Worm (Caenorhabditis elegans) whole organism, L3 larva: Measurements from ENCODE around the gene selt-1.1.

Experiments
- R02D3.7 ChIP-seq: fragments of 150-350 bp; optimal IDR thresholded peaks from 2 replicates; lab custom pipeline; 2014; ENCODE audit warnings: missing biosample characterization, missing genetic modification characterization
- ZK546.5 ChIP-seq: sonication (generic microtip); optimal IDR thresholded peaks from 2 replicates; lab custom pipeline; 2017; ENCODE audit warnings: missing biosample characterization, missing genetic modification characterization
- ama-1 ChIP-seq: fragments of 150-350 bp; optimal IDR thresholded peaks from 2 replicates; lab custom pipeline; 2018
- ceh-16 ChIP-seq: sonication (generic microtip); optimal IDR thresholded peaks from 2 replicates; lab custom pipeline; 2017; ENCODE audit warnings: missing biosample characterization, missing genetic modification characterization
- ceh-28 ChIP-seq: fragments of 150-350 bp; optimal IDR thresholded peaks from 2 replicates; lab custom pipeline; 2014; ENCODE audit warnings: missing biosample characterization, missing genetic modification reagents, missing genetic modification characterization
- ceh-82 ChIP-seq: fragments of 150-350 bp; optimal IDR thresholded peaks from 2 replicates; lab custom pipeline; 2014; ENCODE audit warnings: missing biosample characterization, missing genetic modification characterization
- ceh-9 ChIP-seq: sonication (generic microtip); optimal IDR thresholded peaks from 2 replicates; lab custom pipeline; 2018; ENCODE audit warnings: missing biosample characterization, missing genetic modification characterization
- daf-12 ChIP-seq: fragments of 150-350 bp; optimal IDR thresholded peaks from 2 replicates; lab custom pipeline; 2014; ENCODE audit warnings: missing biosample characterization, missing genetic modification reagents, missing genetic modification characterization
- egl-27 ChIP-seq: sonication (generic microtip); optimal IDR thresholded peaks from 4 replicates; lab custom pipeline; 2017; ENCODE audit warnings: missing biosample characterization, missing genetic modification reagents, missing genetic modification characterization
- egl-5 ChIP-seq: fragments of 150-350 bp; optimal IDR thresholded peaks from 2 replicates; lab custom pipeline; 2017; ENCODE audit warnings: missing biosample characterization, missing genetic modification reagents, missing genetic modification characterization, inconsistent platforms
- elt-2 ChIP-seq: sonication (generic microtip); optimal IDR thresholded peaks from 2 replicates; lab custom pipeline; 2016; ENCODE audit warnings: missing genetic modification reagents, mild to moderate bottlenecking, missing genetic modification characterization, missing compliant biosample characterization
- eor-1 ChIP-seq, 2 experiments: fragments of 150-350 bp; optimal IDR thresholded peaks; 2 replicates each; lab custom pipeline; 2014 to 2018; ENCODE audit warnings: missing biosample characterization in 2 of 2, missing genetic modification characterization in 2 of 2
- fkh-10 ChIP-seq: sonication (generic microtip); optimal IDR thresholded peaks from 2 replicates; lab custom pipeline; 2017; ENCODE audit warnings: missing biosample characterization, missing genetic modification reagents, missing genetic modification characterization
- fkh-2 ChIP-seq: fragments of 150-350 bp; optimal IDR thresholded peaks from 2 replicates; lab custom pipeline; 2014; ENCODE audit warnings: missing biosample characterization, missing genetic modification reagents, missing genetic modification characterization
- fos-1 ChIP-seq: fragments of 150-350 bp; optimal IDR thresholded peaks from 2 replicates; lab custom pipeline; 2014; ENCODE audit warnings: missing biosample characterization, missing genetic modification characterization
- hmg-11 ChIP-seq: sonication (generic microtip); optimal IDR thresholded peaks from 2 replicates; lab custom pipeline; 2016; ENCODE audit warnings: missing genetic modification characterization, missing compliant biosample characterization
- jun-1 ChIP-seq: fragments of 150-350 bp; optimal IDR thresholded peaks from 2 replicates; lab custom pipeline; 2014; ENCODE audit warnings: missing biosample characterization, missing genetic modification reagents, missing genetic modification characterization
- lin-15B ChIP-seq: fragments of 150-350 bp; optimal IDR thresholded peaks from 2 replicates; lab custom pipeline; 2014; ENCODE audit warnings: missing biosample characterization, missing genetic modification characterization
- lin-39 ChIP-seq: fragments of 150-350 bp; optimal IDR thresholded peaks from 2 replicates; lab custom pipeline; 2018; ENCODE audit warnings: missing biosample characterization, missing genetic modification reagents, missing genetic modification characterization
- lsy-12 ChIP-seq: sonication (generic microtip); optimal IDR thresholded peaks from 2 replicates; lab custom pipeline; 2016; ENCODE audit warnings: mild to moderate bottlenecking, missing genetic modification characterization, missing compliant biosample characterization
- mdl-1 ChIP-seq: fragments of 150-350 bp; optimal IDR thresholded peaks from 2 replicates; lab custom pipeline; 2014; ENCODE audit warnings: missing biosample characterization, missing genetic modification characterization
- mml-1 ChIP-seq: fragments of 150-350 bp; sonication (generic microtip); optimal IDR thresholded peaks from 3 replicates; lab custom pipeline; 2014; ENCODE audit warnings: missing biosample characterization, missing genetic modification characterization
- nfya-1 ChIP-seq: sonication (generic microtip); optimal IDR thresholded peaks from 2 replicates; lab custom pipeline; 2017; ENCODE audit warnings: missing genetic modification characterization, mild to moderate bottlenecking, missing compliant biosample characterization, antibody characterized with exemption, moderate library complexity; ENCODE audit not compliant: insufficient read depth
- nhr-11 ChIP-seq: fragments of 150-350 bp; optimal IDR thresholded peaks from 2 replicates; lab custom pipeline; 2014; ENCODE audit warnings: missing biosample characterization, missing genetic modification characterization
- nhr-12 ChIP-seq: fragments of 150-350 bp; optimal IDR thresholded peaks from 2 replicates; lab custom pipeline; 2014; ENCODE audit warnings: missing biosample characterization, missing genetic modification characterization
- nhr-237 ChIP-seq: fragments of 150-350 bp; optimal IDR thresholded peaks from 2 replicates; lab custom pipeline; 2014; ENCODE audit warnings: missing biosample characterization, missing genetic modification characterization
- nhr-43 ChIP-seq: sonication (generic microtip); optimal IDR thresholded peaks from 2 replicates; lab custom pipeline; 2016; ENCODE audit warnings: mild to moderate bottlenecking, missing genetic modification characterization, missing compliant biosample characterization; ENCODE audit not compliant: poor library complexity, severe bottlenecking
- pha-4 ChIP-seq: fragments of 150-350 bp; optimal IDR thresholded peaks from 2 replicates; lab custom pipeline; 2014; ENCODE audit warnings: missing biosample characterization, missing genetic modification reagents, missing genetic modification characterization
- pqm-1 ChIP-seq: fragments of 150-350 bp; optimal IDR thresholded peaks from 2 replicates; lab custom pipeline; 2017; ENCODE audit warnings: missing biosample characterization, missing genetic modification characterization, inconsistent platforms
- sea-2 ChIP-seq: fragments of 150-350 bp; sonication (generic microtip); optimal IDR thresholded peaks from 4 replicates; lab custom pipeline; 2014; ENCODE audit warnings: missing biosample characterization, missing genetic modification reagents, missing genetic modification characterization
- skn-1 ChIP-seq: fragments of 150-350 bp; optimal IDR thresholded peaks from 2 replicates; lab custom pipeline; 2014; ENCODE audit warnings: missing biosample characterization, missing genetic modification characterization
- snpc-4 ChIP-seq: fragments of 150-350 bp; optimal IDR thresholded peaks from 2 replicates; lab custom pipeline; 2014; ENCODE audit warnings: missing biosample characterization, missing genetic modification characterization
- tbx-2 ChIP-seq: sonication (generic microtip); optimal IDR thresholded peaks from 2 replicates; lab custom pipeline; 2016; ENCODE audit warnings: mild to moderate bottlenecking, missing genetic modification characterization, missing compliant biosample characterization
- unc-39 ChIP-seq: sonication (generic microtip); optimal IDR thresholded peaks from 4 replicates; lab custom pipeline; 2017; ENCODE audit warnings: missing biosample characterization, missing genetic modification characterization
- ztf-11 ChIP-seq: fragments of 150-350 bp; optimal IDR thresholded peaks from 2 replicates; lab custom pipeline; 2014; ENCODE audit warnings: missing biosample characterization, missing genetic modification characterization
- ztf-4 ChIP-seq: fragments of 150-350 bp; optimal IDR thresholded peaks from 2 replicates; lab custom pipeline; 2014; ENCODE audit warnings: missing biosample characterization, missing genetic modification characterization

The selt-1.1 gene

DNA sequence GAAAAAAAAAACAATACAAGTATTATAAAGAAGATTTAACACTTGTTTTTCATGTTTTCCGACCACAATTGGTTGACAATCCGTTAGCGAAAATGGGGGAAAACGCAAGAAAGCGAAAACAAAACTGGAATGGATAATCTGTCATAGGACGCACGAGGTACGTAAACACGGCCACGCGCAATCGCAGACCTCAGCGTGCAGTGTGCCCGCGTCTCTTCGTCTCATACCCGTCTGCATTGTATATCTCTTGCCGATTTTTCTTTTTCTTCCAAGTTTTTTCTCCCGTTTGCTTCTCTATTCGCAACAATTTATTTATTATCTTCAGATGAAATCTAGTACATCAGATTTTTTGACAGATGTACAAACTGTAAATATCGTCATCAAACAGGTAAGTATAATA lies 17.4 kb upstream of the selt-1.1 start, which contains the start of gene trpp-9 (continued):
- TF ChIP-seq lsy-12 (tag; lab: Kevin White, UChicago), result no peak
- no peak for TF ChIP-seq pqm-1
- TF ChIP-seq pha-4 (tag; lab: Kevin White, UChicago), result no peak
- no peak for TF ChIP-seq nhr-237 (tag; lab: Kevin White, UChicago)
- no peak for TF ChIP-seq fkh-2 (tag; lab: Kevin White, UChicago)
- TF ChIP-seq ceh-82 (tag; lab: Kevin White, UChicago), result no peak
- no peak for TF ChIP-seq ceh-28 (tag; lab: Kevin White, UChicago)
- no peak for TF ChIP-seq ama-1 (lab: Kevin White, UChicago)
- TF ChIP-seq ztf-4 (tag; lab: Kevin White, UChicago), result no peak
- TF ChIP-seq, all 47 proteins: peak for 11

DNA sequence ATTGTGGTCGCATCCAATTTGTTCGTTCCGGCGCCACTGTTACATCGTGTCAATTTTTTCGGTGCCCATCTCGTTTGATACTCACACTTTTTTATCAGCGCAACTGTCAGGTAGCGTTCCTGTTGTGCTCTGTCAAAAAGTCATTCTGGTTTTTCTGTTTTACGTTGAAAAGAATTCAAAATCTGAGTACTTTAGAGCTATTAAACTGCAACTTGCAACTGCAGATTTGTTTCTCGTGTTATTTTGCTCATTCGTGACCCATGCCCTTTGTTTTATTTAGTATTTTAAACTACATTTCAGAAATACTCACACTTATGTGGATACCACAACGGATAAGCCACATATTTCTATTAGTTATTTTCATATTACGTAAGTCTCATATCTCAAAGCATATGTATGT lies 14.3 kb upstream of the selt-1.1 start, which contains the start of gene lev-8:
Gene lev-8, plus strand, starts transcription at position 301 of the 400 bp plus-strand sequence.
- no peak for TF ChIP-seq fos-1 (tag; lab: Kevin White, UChicago)
- no peak for TF ChIP-seq fkh-2 (tag; lab: Kevin White, UChicago)
- no peak for TF ChIP-seq nhr-43 (tag; lab: Kevin White, UChicago)
- no peak for TF ChIP-seq hmg-11 (tag; lab: Kevin White, UChicago)
- no peak for TF ChIP-seq R02D3.7 (tag; lab: Kevin White, UChicago)
- TF ChIP-seq daf-12 (tag; lab: Kevin White, UChicago), result no peak
- TF ChIP-seq fkh-10 (GFP tag; lab: Kevin White, UChicago), result no peak
- no peak for TF ChIP-seq ztf-11 (tag; lab: Kevin White, UChicago)
- TF ChIP-seq skn-1 (tag; lab: Kevin White, UChicago), result no peak
- no peak for TF ChIP-seq nfya-1 (tag; lab: Kevin White, UChicago)
- no peak for TF ChIP-seq ztf-4 (tag; lab: Kevin White, UChicago)
- TF ChIP-seq lin-39 (tag; lab: Kevin White, UChicago), result no peak
- no peak for TF ChIP-seq ceh-82 (tag; lab: Kevin White, UChicago)
- TF ChIP-seq sea-2 (GFP tag; lab: Kevin White, UChicago), result no peak
- no peak for TF ChIP-seq egl-27 (tag; lab: Kevin White, UChicago)
- TF ChIP-seq, all 47 proteins: peak for 0

DNA sequence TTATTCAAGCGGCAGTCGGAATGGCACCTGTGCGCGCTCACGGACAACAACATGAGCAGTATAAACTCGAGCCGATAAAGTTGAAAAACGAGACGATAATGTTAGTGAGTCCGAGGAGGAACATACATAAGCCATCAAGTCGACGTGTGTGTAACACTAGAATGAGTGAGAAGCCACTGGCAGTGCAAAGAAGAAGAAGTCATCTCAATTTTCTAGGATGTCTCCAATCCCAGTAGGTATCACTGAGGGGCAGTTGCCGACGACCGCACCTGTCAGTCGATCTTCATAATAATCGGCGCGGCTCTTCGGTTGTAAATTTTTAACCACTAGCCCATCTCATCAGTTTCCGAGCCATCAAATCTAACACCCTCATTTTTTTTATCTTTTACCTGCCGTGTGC lies 13.8 kb upstream of the selt-1.1 start:
- TF ChIP-seq lin-15B (tag; lab: Kevin White, UChicago) (no peak), mml-1 (tag; lab: Kevin White, UChicago) (no peak), ama-1 (lab: Kevin White, UChicago) (peak; percentile 31)

DNA sequence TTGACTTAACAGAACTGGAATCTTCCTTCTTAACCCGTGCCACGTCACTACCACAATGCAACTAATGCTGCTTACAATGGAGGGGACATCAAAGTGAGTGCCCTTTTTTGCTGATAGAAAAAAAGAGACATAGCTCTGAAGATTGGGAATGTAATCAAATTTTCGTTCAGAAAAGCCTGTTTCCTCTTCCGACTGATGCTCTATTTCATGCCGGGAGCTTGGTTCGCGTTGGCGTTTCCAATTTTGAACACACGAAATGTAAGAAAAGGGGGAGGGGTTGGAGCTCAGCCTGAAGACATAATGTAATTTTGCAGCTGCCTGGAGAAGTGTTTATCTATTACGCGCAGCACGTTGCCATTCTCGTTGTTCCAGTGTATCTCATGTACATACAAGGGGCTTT lies 11.9 kb upstream of the selt-1.1 start:
- TF ChIP-seq egl-5 (no peak), ceh-16 (no peak), fkh-10 (GFP tag; lab: Kevin White, UChicago) (peak; percentile 70), nhr-12 (tag; lab: Kevin White, UChicago) (no peak)

DNA sequence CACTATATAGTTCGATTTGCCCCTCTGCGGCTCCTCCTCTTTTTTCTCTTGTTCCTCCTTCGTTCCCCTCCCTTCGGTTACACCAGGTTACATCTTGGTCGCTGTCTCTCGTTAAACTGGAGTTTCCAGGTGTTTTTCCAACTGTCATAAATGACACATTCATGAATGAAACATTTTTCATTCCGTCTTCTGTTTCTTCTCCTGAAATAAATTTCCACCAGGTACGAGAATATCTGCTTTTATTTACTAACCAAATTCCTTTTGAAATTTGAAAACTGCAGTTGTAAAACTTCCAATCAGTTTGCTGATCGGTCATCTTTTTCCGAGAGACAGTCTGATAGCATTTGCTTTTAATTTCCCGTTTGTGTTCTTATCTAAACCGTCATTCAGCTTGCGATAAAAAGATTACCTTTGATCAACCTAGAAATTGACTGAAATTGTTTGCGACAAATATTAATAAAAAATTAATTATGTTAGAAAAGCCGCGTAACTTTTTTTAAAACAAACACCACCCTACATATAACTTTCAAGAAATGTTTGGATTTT lies 10.0 kb upstream of the selt-1.1 start, which contains the start of gene C35C5.10:
Gene C35C5.10, plus strand, starts transcription at position 51 of the 546 bp plus-strand sequence.
- TF ChIP-seq mdl-1 (tag; lab: Kevin White, UChicago) (no peak), ztf-11 (tag; lab: Kevin White, UChicago) (no peak), pqm-1 (peak; percentile 72), nhr-237 (tag; lab: Kevin White, UChicago) (no peak), lin-15B (tag; lab: Kevin White, UChicago) (no peak), elt-2 (tag; lab: Kevin White, UChicago) (peak; percentile 72), snpc-4 (tag; lab: Kevin White, UChicago) (no peak), nhr-11 (tag; lab: Kevin White, UChicago) (no peak)
- TF ChIP-seq, all 47 proteins: peak for 2

DNA sequence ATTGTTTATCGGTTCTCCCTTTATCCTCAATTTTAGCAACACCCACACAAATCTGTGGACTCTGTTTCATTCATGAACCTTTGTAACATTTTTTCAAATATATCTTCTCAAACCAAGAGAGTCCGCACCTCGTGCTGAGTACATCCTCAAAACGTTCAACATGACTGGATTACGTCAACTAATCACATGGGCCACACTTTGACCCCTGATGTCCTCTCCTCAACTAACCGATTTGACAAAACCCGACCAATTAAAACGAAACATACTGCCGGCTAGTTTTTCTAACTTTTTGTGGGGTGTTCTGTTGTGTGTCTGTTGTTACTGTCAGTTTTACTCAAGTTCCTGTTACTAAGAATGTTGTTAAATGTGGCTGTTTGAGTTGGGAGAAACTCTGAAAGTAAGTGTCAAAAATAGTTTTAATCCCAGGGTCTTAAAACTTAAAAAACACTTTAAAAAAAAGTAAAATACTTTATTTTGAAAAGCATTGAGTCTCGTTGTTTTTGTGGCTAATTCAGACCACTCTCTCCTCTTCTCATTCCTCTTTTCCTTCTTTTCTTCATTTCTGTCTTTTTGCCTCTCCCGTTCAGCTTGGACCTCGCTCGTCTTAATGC lies 9.3 kb upstream of the selt-1.1 start:
- no peak for TF ChIP-seq snpc-4 (tag; lab: Kevin White, UChicago)
- TF ChIP-seq skn-1 (tag; lab: Kevin White, UChicago), result no peak
- TF ChIP-seq ceh-9 (tag; lab: Kevin White, UChicago), result no peak
- no peak for TF ChIP-seq hmg-11 (tag; lab: Kevin White, UChicago)
- no peak for TF ChIP-seq jun-1
- no peak for TF ChIP-seq lin-15B (tag; lab: Kevin White, UChicago)
- TF ChIP-seq unc-39, result no peak
- no peak for TF ChIP-seq nhr-43 (tag; lab: Kevin White, UChicago)
- no peak for TF ChIP-seq fos-1 (tag; lab: Kevin White, UChicago)
- TF ChIP-seq egl-27 (tag; lab: Kevin White, UChicago), result no peak
- TF ChIP-seq fkh-2 (tag; lab: Kevin White, UChicago), result no peak
- TF ChIP-seq sea-2 (GFP tag; lab: Kevin White, UChicago), result no peak
- TF ChIP-seq tbx-2 (tag; lab: Kevin White, UChicago), result no peak
- no peak for TF ChIP-seq mdl-1 (tag; lab: Kevin White, UChicago)
- no peak for TF ChIP-seq nfya-1 (tag; lab: Kevin White, UChicago)
- no peak for TF ChIP-seq ceh-82 (tag; lab: Kevin White, UChicago)
- TF ChIP-seq nhr-12 (tag; lab: Kevin White, UChicago), result no peak
- no peak for TF ChIP-seq ZK546.5 (tag; lab: Kevin White, UChicago)
- no peak for TF ChIP-seq nhr-237 (tag; lab: Kevin White, UChicago)
- no peak for TF ChIP-seq eor-1 (tag; optimal IDR thresholded peaks at IDR 0.05; lab: Kevin White, UChicago)
